Worm (Caenorhabditis elegans) whole organism, L3 larva: ENCODE measurements around the gene Y32B12B.4.

Experiments
- R02D3.7 ChIP-seq: fragments of 150-350 bp; optimal IDR thresholded peaks from 2 replicates; lab custom pipeline; 2014; ENCODE audit warnings: missing biosample characterization, missing genetic modification characterization
- ZK546.5 ChIP-seq: sonication (generic microtip); optimal IDR thresholded peaks from 2 replicates; lab custom pipeline; 2017; ENCODE audit warnings: missing biosample characterization, missing genetic modification characterization
- aly-2 ChIP-seq: fragments of 150-350 bp; optimal IDR thresholded peaks from 2 replicates; lab custom pipeline; 2014; ENCODE audit warnings: missing biosample characterization, missing genetic modification characterization
- ama-1 ChIP-seq: fragments of 150-350 bp; optimal IDR thresholded peaks from 2 replicates; lab custom pipeline; 2018
- ceh-16 ChIP-seq: sonication (generic microtip); optimal IDR thresholded peaks from 2 replicates; lab custom pipeline; 2017; ENCODE audit warnings: missing biosample characterization, missing genetic modification characterization
- ceh-28 ChIP-seq: fragments of 150-350 bp; optimal IDR thresholded peaks from 2 replicates; lab custom pipeline; 2014; ENCODE audit warnings: missing biosample characterization, missing genetic modification reagents, missing genetic modification characterization
- ceh-82 ChIP-seq: fragments of 150-350 bp; optimal IDR thresholded peaks from 2 replicates; lab custom pipeline; 2014; ENCODE audit warnings: missing biosample characterization, missing genetic modification characterization
- ceh-9 ChIP-seq: sonication (generic microtip); optimal IDR thresholded peaks from 2 replicates; lab custom pipeline; 2018; ENCODE audit warnings: missing biosample characterization, missing genetic modification characterization
- daf-12 ChIP-seq: fragments of 150-350 bp; optimal IDR thresholded peaks from 2 replicates; lab custom pipeline; 2014; ENCODE audit warnings: missing biosample characterization, missing genetic modification reagents, missing genetic modification characterization
- egl-27 ChIP-seq: sonication (generic microtip); optimal IDR thresholded peaks from 4 replicates; lab custom pipeline; 2017; ENCODE audit warnings: missing biosample characterization, missing genetic modification reagents, missing genetic modification characterization
- egl-5 ChIP-seq: fragments of 150-350 bp; optimal IDR thresholded peaks from 2 replicates; lab custom pipeline; 2017; ENCODE audit warnings: missing biosample characterization, missing genetic modification reagents, missing genetic modification characterization, inconsistent platforms
- elt-3 ChIP-seq, 3 experiments: fragments of 150-350 bp in 1 of 3; sonication (generic microtip) in 2 of 3; optimal IDR thresholded peaks; 2 replicates in 2 of 3; 4 replicates in 1 of 3; lab custom pipeline; 2014 to 2017; ENCODE audit warnings: missing biosample characterization in 3 of 3, missing genetic modification characterization in 3 of 3
- eor-1 ChIP-seq, 2 experiments: fragments of 150-350 bp; optimal IDR thresholded peaks; 2 replicates each; lab custom pipeline; 2014 to 2018; ENCODE audit warnings: missing biosample characterization in 2 of 2, missing genetic modification characterization in 2 of 2
- hmg-11 ChIP-seq: sonication (generic microtip); optimal IDR thresholded peaks from 2 replicates; lab custom pipeline; 2016; ENCODE audit warnings: missing genetic modification characterization, missing compliant biosample characterization
- jun-1 ChIP-seq: fragments of 150-350 bp; optimal IDR thresholded peaks from 2 replicates; lab custom pipeline; 2014; ENCODE audit warnings: missing biosample characterization, missing genetic modification reagents, missing genetic modification characterization
- lin-15B ChIP-seq: fragments of 150-350 bp; optimal IDR thresholded peaks from 2 replicates; lab custom pipeline; 2014; ENCODE audit warnings: missing biosample characterization, missing genetic modification characterization
- lin-39 ChIP-seq: fragments of 150-350 bp; optimal IDR thresholded peaks from 2 replicates; lab custom pipeline; 2018; ENCODE audit warnings: missing biosample characterization, missing genetic modification reagents, missing genetic modification characterization
- lsy-12 ChIP-seq: sonication (generic microtip); optimal IDR thresholded peaks from 2 replicates; lab custom pipeline; 2016; ENCODE audit warnings: mild to moderate bottlenecking, missing genetic modification characterization, missing compliant biosample characterization
- mml-1 ChIP-seq: fragments of 150-350 bp; sonication (generic microtip); optimal IDR thresholded peaks from 3 replicates; lab custom pipeline; 2014; ENCODE audit warnings: missing biosample characterization, missing genetic modification characterization
- nfya-1 ChIP-seq: sonication (generic microtip); optimal IDR thresholded peaks from 2 replicates; lab custom pipeline; 2017; ENCODE audit warnings: missing genetic modification characterization, mild to moderate bottlenecking, missing compliant biosample characterization, antibody characterized with exemption, moderate library complexity; ENCODE audit not compliant: insufficient read depth
- nhr-11 ChIP-seq: fragments of 150-350 bp; optimal IDR thresholded peaks from 2 replicates; lab custom pipeline; 2014; ENCODE audit warnings: missing biosample characterization, missing genetic modification characterization
- nhr-12 ChIP-seq: fragments of 150-350 bp; optimal IDR thresholded peaks from 2 replicates; lab custom pipeline; 2014; ENCODE audit warnings: missing biosample characterization, missing genetic modification characterization
- nhr-23 ChIP-seq: fragments of 150-350 bp; optimal IDR thresholded peaks from 2 replicates; lab custom pipeline; 2014; ENCODE audit warnings: missing biosample characterization, missing genetic modification reagents, missing genetic modification characterization
- nhr-237 ChIP-seq: fragments of 150-350 bp; optimal IDR thresholded peaks from 2 replicates; lab custom pipeline; 2014; ENCODE audit warnings: missing biosample characterization, missing genetic modification characterization
- nhr-25 ChIP-seq: sonication (generic microtip); optimal IDR thresholded peaks from 2 replicates; lab custom pipeline; 2017; ENCODE audit warnings: missing biosample characterization, missing genetic modification characterization
- nhr-28 ChIP-seq: fragments of 150-350 bp; optimal IDR thresholded peaks from 2 replicates; lab custom pipeline; 2014; ENCODE audit warnings: missing biosample characterization, missing genetic modification characterization
- nhr-76 ChIP-seq: fragments of 150-350 bp; sonication (generic microtip); optimal IDR thresholded peaks from 5 replicates; lab custom pipeline; 2014; ENCODE audit warnings: missing biosample characterization, missing genetic modification characterization
- nhr-77 ChIP-seq: fragments of 150-350 bp; optimal IDR thresholded peaks from 2 replicates; lab custom pipeline; 2014; ENCODE audit warnings: missing biosample characterization, missing genetic modification characterization
- pha-4 ChIP-seq: fragments of 150-350 bp; optimal IDR thresholded peaks from 2 replicates; lab custom pipeline; 2014; ENCODE audit warnings: missing biosample characterization, missing genetic modification reagents, missing genetic modification characterization
- sea-2 ChIP-seq: fragments of 150-350 bp; sonication (generic microtip); optimal IDR thresholded peaks from 4 replicates; lab custom pipeline; 2014; ENCODE audit warnings: missing biosample characterization, missing genetic modification reagents, missing genetic modification characterization
- skn-1 ChIP-seq: fragments of 150-350 bp; optimal IDR thresholded peaks from 2 replicates; lab custom pipeline; 2014; ENCODE audit warnings: missing biosample characterization, missing genetic modification characterization
- snpc-4 ChIP-seq: fragments of 150-350 bp; optimal IDR thresholded peaks from 2 replicates; lab custom pipeline; 2014; ENCODE audit warnings: missing biosample characterization, missing genetic modification characterization
- unc-39 ChIP-seq: sonication (generic microtip); optimal IDR thresholded peaks from 4 replicates; lab custom pipeline; 2017; ENCODE audit warnings: missing biosample characterization, missing genetic modification characterization
- unc-62 ChIP-seq: fragments of 150-350 bp; sonication (generic microtip); optimal IDR thresholded peaks from 4 replicates; lab custom pipeline; 2014; ENCODE audit warnings: missing biosample characterization, missing genetic modification reagents, missing genetic modification characterization
- zag-1 ChIP-seq: fragments of 150-350 bp; optimal IDR thresholded peaks from 2 replicates; lab custom pipeline; 2014; ENCODE audit warnings: missing biosample characterization, missing genetic modification characterization
- ztf-11 ChIP-seq: fragments of 150-350 bp; optimal IDR thresholded peaks from 2 replicates; lab custom pipeline; 2014; ENCODE audit warnings: missing biosample characterization, missing genetic modification characterization
- ztf-4 ChIP-seq: fragments of 150-350 bp; optimal IDR thresholded peaks from 2 replicates; lab custom pipeline; 2014; ENCODE audit warnings: missing biosample characterization, missing genetic modification characterization

Gene Y32B12B.4

ce11 chrV:16565639-16566038, 12.5 kb downstream of the Y32B12B.4 start, which contains the start of gene sru-45:
TSS of gene sru-45 (plus strand) at chrV:16565939.
- no peak for TF ChIP-seq ZK546.5 (tag; lab: Kevin White, UChicago)

- TF ChIP-seq ceh-28 (tag; lab: Kevin White, UChicago) = no peak
- no peak for TF ChIP-seq hmg-11 (tag; lab: Kevin White, UChicago)
- TF ChIP-seq lin-15B (tag; lab: Kevin White, UChicago) = no peak
- no peak for TF ChIP-seq ceh-9 (tag; lab: Kevin White, UChicago)
- TF ChIP-seq ztf-4 (tag; lab: Kevin White, UChicago) = no peak
Observed at ce11 chrV:16568056-16568455, 14.9 kb downstream of the Y32B12B.4 start.

- no peak for TF ChIP-seq nhr-237 (tag; lab: Kevin White, UChicago)
Observed at ce11 chrV:16570697-16571096, 17.6 kb downstream of the Y32B12B.4 start, which contains the start of gene nhr-233. TSS of gene nhr-233 (minus strand) at chrV:16570797.

- TF ChIP-seq ceh-28 (tag; lab: Kevin White, UChicago) (no peak), daf-12 (no peak), lin-15B (tag; lab: Kevin White, UChicago) (no peak), R02D3.7 (tag; lab: Kevin White, UChicago) (no peak), lin-39 (tag; lab: Kevin White, UChicago) (no peak), snpc-4 (tag; lab: Kevin White, UChicago) (no peak), nhr-28 (tag; lab: Kevin White, UChicago) (no peak), ceh-82 (tag; lab: Kevin White, UChicago) (no peak), nhr-11 (tag; lab: Kevin White, UChicago) (no peak), skn-1 (no peak), nhr-76 (no peak), ceh-16 (tag; lab: Kevin White, UChicago) (no peak), nfya-1 (tag; lab: Kevin White, UChicago) (no peak), egl-27 (tag; lab: Kevin White, UChicago) (no peak), nhr-23 (no peak), pha-4 (tag; lab: Kevin White, UChicago) (no peak), sea-2 (GFP tag; lab: Kevin White, UChicago) (no peak)
Observed at ce11 chrV:16573168-16573567, 20.0 kb downstream of the Y32B12B.4 start, which contains the start of gene str-149. TSS of gene str-149 (plus strand) at chrV:16573468.

- TF ChIP-seq nhr-12 (tag; lab: Kevin White, UChicago) (no peak), eor-1 (tag; optimal IDR thresholded peaks at IDR 0.05; lab: Kevin White, UChicago) (no peak), jun-1 (tag; lab: Kevin White, UChicago) (no peak), mml-1 (tag; lab: Kevin White, UChicago) (no peak), sea-2 (GFP tag; lab: Kevin White, UChicago) (no peak), lsy-12 (tag; lab: Kevin White, UChicago) (no peak), nhr-11 (tag; lab: Kevin White, UChicago) (no peak), ztf-4 (tag; lab: Kevin White, UChicago) (no peak), lin-15B (tag; lab: Kevin White, UChicago) (no peak), egl-27 (tag; lab: Kevin White, UChicago) (no peak)
Observed at ce11 chrV:16575900-16576299, 22.8 kb downstream of the Y32B12B.4 start, which contains the start of gene str-151. TSS of gene str-151 (plus strand) at chrV:16576200.

ce11 chrV:16580424-16580823, 27.3 kb downstream of the Y32B12B.4 start, which contains the start of gene nhr-271:
TSS of gene nhr-271 (minus strand) at chrV:16580524.
- no peak for TF ChIP-seq zag-1 (tag; lab: Kevin White, UChicago)

- TF ChIP-seq unc-62 (GFP tag; lab: Kevin White, UChicago) (no peak), unc-39 (tag; lab: Kevin White, UChicago) (no peak), egl-5 (no peak), nhr-12 (tag; lab: Kevin White, UChicago) (no peak), eor-1 (tag; optimal IDR thresholded peaks at IDR 0.05; lab: Kevin White, UChicago) (no peak), nhr-25 (tag; lab: Kevin White, UChicago) (no peak), jun-1 (tag; lab: Kevin White, UChicago) (no peak), sea-2 (GFP tag; lab: Kevin White, UChicago) (no peak), nhr-77 (tag; lab: Kevin White, UChicago) (no peak), aly-2 (tag; lab: Kevin White, UChicago) (no peak), daf-12 (no peak), ztf-11 (tag; lab: Kevin White, UChicago) (no peak), lin-15B (tag; lab: Kevin White, UChicago) (no peak), nhr-11 (tag; lab: Kevin White, UChicago) (no peak), nhr-28 (tag; lab: Kevin White, UChicago) (no peak), lsy-12 (tag; lab: Kevin White, UChicago) (no peak), ama-1 (no peak), elt-3 (tag; optimal IDR thresholded peaks at IDR 0.05; lab: Kevin White, UChicago) (no peak)
Observed at ce11 chrV:16581061-16581460, 27.9 kb downstream of the Y32B12B.4 start.
